Fruit fly (Drosophila melanogaster): ENCODE data around the gene nerfin-2.

The nerfin-2 gene

dm6 chr3R:10100498-10101196 is 29.7 kb downstream of the nerfin-2 start (continued):
- TF ChIP-seq Hr39 (GFP tag; optimal IDR thresholded peaks at IDR 0.05) (no peak), cyc (GFP tag; optimal IDR thresholded peaks at IDR 0.05) (peak; percentile 11), fkh (GFP tag; optimal IDR thresholded peaks at IDR 0.05) (peak; percentile 30), CG6163 (GFP tag; IDR thresholded peaks at IDR 0.05) (peak; percentile 48; the same call in 1 of the 3 replicates)

dm6 chr3R:10106796-10107195 is 35.9 kb downstream of the nerfin-2 start:
- TF ChIP-seq CG8632 (GFP tag; optimal IDR thresholded peaks at IDR 0.05) (no peak), CG11294 (GFP tag; IDR thresholded peaks at IDR 0.05) (no peak), CG16779 (tag; optimal IDR thresholded peaks at IDR 0.05) (no peak), CG3032 (tag; optimal IDR thresholded peaks at IDR 0.05) (no peak), Lpt (GFP tag; optimal IDR thresholded peaks at IDR 0.05) (no peak), fkh (GFP tag; optimal IDR thresholded peaks at IDR 0.05) (no peak), topi (GFP tag; optimal IDR thresholded peaks at IDR 0.05) (no peak), dac (GFP tag; optimal IDR thresholded peaks at IDR 0.05) (no peak), net (GFP tag; optimal IDR thresholded peaks at IDR 0.05) (no peak)

- peak; percentile 34 for TF ChIP-seq Eip78C (GFP tag)
- TF ChIP-seq CG7368 (GFP tag; optimal IDR thresholded peaks at IDR 0.05) = no peak
- TF ChIP-seq CG6163 (GFP tag; IDR thresholded peaks at IDR 0.05) = peak; percentile 39; the same call in 1 of the 3 replicates
Observed at dm6 chr3R:10108289-10108928, 37.5 kb downstream of the nerfin-2 start.

dm6 chr3R:10109212-10109880 is 38.4 kb downstream of the nerfin-2 start:
- TF ChIP-seq topi (GFP tag; optimal IDR thresholded peaks at IDR 0.05) = peak; percentile 10
- TF ChIP-seq CG8119 (GFP tag; IDR thresholded peaks at IDR 0.05) = peak; percentile 44; the same call in 1 of the 3 replicates
- no peak for TF ChIP-seq CG11294 (GFP tag; IDR thresholded peaks at IDR 0.05)
- TF ChIP-seq Hr38 (GFP tag; optimal IDR thresholded peaks at IDR 0.05) = no peak
- no peak for TF ChIP-seq Met (GFP tag; optimal IDR thresholded peaks at IDR 0.05)
- TF ChIP-seq CG3032 (tag; optimal IDR thresholded peaks at IDR 0.05) = no peak
- TF ChIP-seq Eip93F (GFP tag; optimal IDR thresholded peaks at IDR 0.05) = peak; percentile 3
- peak; percentile 40 for TF ChIP-seq CG16779 (tag; optimal IDR thresholded peaks at IDR 0.05)
- TF ChIP-seq dsx (GFP tag; optimal IDR thresholded peaks at IDR 0.05; ENCODE audit: poor library complexity, severe bottlenecking) = peak; percentile 21
- TF ChIP-seq ss (GFP tag; optimal IDR thresholded peaks at IDR 0.05) = peak in 1 of 2 experiments; percentile 56
- TF ChIP-seq Eip78C (GFP tag) = peak; percentile 32
- peak; percentile 40 for TF ChIP-seq fkh (GFP tag; optimal IDR thresholded peaks at IDR 0.05)
- TF ChIP-seq net (GFP tag; optimal IDR thresholded peaks at IDR 0.05) = peak; percentile 25
- TF ChIP-seq fd85E (GFP tag; optimal IDR thresholded peaks at IDR 0.05) = peak; percentile 35
- peak; percentile 42 for TF ChIP-seq Sox14 (GFP tag; optimal IDR thresholded peaks at IDR 0.05)
- peak; percentile 4; the same call in 1 of the 3 replicates for TF ChIP-seq eg (GFP tag; IDR thresholded peaks at IDR 0.05)
- TF ChIP-seq acj6 (GFP tag; optimal IDR thresholded peaks at IDR 0.05) = no peak

dm6 chr3R:10109938-10110337 is 39.0 kb downstream of the nerfin-2 start, which contains the start of gene Fmr1:
Gene Fmr1, minus strand, starts transcription at chr3R:10110121.
- no peak for TF ChIP-seq CG10669 (GFP tag; optimal IDR thresholded peaks at IDR 0.05)
- no peak for TF ChIP-seq CG15336 (GFP tag; IDR thresholded peaks at IDR 0.05)
- TF ChIP-seq Hr38 (GFP tag; optimal IDR thresholded peaks at IDR 0.05) = no peak
- peak; percentile 35 for TF ChIP-seq lz (GFP tag; optimal IDR thresholded peaks at IDR 0.05)
- peak; percentile 56 for TF ChIP-seq Sox14 (GFP tag; optimal IDR thresholded peaks at IDR 0.05)
- TF ChIP-seq CG3919 (GFP tag; optimal IDR thresholded peaks at IDR 0.05) = peak; percentile 22
- peak; percentile 20 for TF ChIP-seq Eip78C (GFP tag)
- TF ChIP-seq Eip75B (GFP tag; optimal IDR thresholded peaks at IDR 0.05) = peak; percentile 15
- peak; percentile 35 for TF ChIP-seq Hr4 (GFP tag; optimal IDR thresholded peaks at IDR 0.05)
- TF ChIP-seq CG31627 (GFP tag; optimal IDR thresholded peaks at IDR 0.05) = peak; percentile 38
- TF ChIP-seq topi (GFP tag; optimal IDR thresholded peaks at IDR 0.05) = peak; percentile 2
- no peak for TF ChIP-seq CG11902 (GFP tag; optimal IDR thresholded peaks at IDR 0.05)
- no peak for TF ChIP-seq Lpt (GFP tag; optimal IDR thresholded peaks at IDR 0.05)
- TF ChIP-seq CG8632 (GFP tag; optimal IDR thresholded peaks at IDR 0.05) = no peak
- no peak for TF ChIP-seq CG11762 (GFP tag; optimal IDR thresholded peaks at IDR 0.05; ENCODE audit: insufficient read depth)
- TF ChIP-seq esn (GFP tag; optimal IDR thresholded peaks at IDR 0.05) = peak; percentile 15
- TF ChIP-seq Ets96B (tag; optimal IDR thresholded peaks at IDR 0.05) = no peak
- no peak for TF ChIP-seq Eip93F (GFP tag; optimal IDR thresholded peaks at IDR 0.05)
- TF ChIP-seq Ets21C (GFP tag; optimal IDR thresholded peaks at IDR 0.05) = peak; percentile 8
- TF ChIP-seq Blimp-1 (GFP tag; optimal IDR thresholded peaks at IDR 0.05) = no peak
- TF ChIP-seq acj6 (GFP tag; optimal IDR thresholded peaks at IDR 0.05) = peak; percentile 12
- no peak for TF ChIP-seq salr (GFP tag; optimal IDR thresholded peaks at IDR 0.05)
- TF ChIP-seq dsx (GFP tag; optimal IDR thresholded peaks at IDR 0.05; ENCODE audit: poor library complexity, severe bottlenecking) = no peak
- peak; percentile 44 for TF ChIP-seq cyc (GFP tag; optimal IDR thresholded peaks at IDR 0.05)
- no peak for TF ChIP-seq net (GFP tag; optimal IDR thresholded peaks at IDR 0.05)

All from whole organism, prepupa.